Fruit fly (Drosophila melanogaster) S2 (cell line): ENCODE data around the gene Fer1.

ENCODE experiments used
- CG8478 ChIP-seq: fragments of >200 bp; optimal IDR thresholded peaks from 2 replicates; lab custom pipeline; 2018
- CTCF ChIP-seq, 2 experiments: fragments of >200 bp; optimal IDR thresholded peaks; 2 replicates each; lab custom pipeline; 2018

DNA sequence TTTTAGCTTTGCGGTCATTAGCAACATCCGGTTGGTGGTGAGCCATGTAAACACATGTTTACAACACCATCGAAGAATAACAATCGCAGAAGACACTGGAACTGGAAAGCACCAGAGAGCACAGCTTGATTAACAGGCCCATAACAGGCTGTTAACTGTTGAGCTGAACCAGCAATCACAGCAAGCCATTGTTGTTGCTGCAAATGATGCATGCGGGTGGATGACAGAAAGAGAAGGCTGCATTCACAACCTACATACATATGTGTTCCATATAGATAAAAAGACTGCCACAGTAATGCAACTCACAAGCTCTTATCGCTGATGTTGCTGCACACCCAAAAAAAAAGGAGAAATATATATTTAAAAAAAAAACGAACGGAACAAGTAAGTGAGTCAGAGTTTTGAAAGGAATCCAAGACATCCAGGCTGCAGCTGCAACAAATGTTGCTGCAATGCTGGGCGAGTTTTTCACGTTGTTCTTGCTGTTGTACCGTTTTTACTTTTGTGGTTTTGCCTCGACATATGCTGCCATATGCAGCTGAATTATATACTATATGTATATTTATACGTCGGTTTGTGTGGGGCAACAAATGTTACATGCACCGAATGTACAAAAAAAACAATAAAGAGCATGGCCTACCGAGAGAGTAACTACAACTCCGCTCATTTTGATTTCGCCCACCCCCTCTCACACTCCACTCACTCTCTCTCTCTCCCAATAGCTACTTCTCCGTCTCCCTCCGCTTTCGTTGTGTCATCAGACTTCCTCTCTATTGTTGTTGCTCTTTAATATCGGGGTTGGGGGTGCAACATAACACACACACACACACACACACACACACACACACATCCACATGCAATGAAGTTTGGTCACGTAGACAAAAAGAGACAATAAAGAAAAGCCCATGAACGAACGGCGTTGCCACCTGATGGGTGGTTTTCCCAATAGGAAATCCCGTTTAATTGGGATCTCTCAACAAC is 32.9 kb upstream of the Fer1 start:
- no peak for TF ChIP-seq CG8478 (lab: Kevin White, UChicago)
- no peak for TF ChIP-seq CTCF (optimal IDR thresholded peaks at IDR 0.05; lab: Kevin White, UChicago)
